Fruit fly (Drosophila melanogaster): Measurements from ENCODE around the gene BigH1.

The BigH1 gene

DNA sequence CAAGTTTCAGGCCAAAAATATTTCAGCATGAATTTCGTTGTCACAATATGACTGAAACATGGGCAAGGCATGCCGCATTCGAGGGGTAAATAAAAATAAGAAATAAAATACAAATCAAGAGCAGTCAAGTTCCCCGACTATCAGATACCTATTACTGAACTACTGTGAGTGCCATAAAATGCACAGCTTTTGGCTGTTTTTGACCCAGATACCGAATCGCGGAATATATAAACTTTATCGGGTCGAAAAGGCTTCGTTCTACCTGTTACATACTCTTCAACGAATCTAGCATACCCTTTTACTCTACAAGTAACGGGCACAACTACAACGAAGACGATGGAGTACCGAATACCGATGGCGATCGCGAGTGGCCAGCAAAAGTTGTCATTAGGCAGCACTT, 43.6 kb downstream of the BigH1 start (continued):
- no peak for TF ChIP-seq Six4 (GFP tag; optimal IDR thresholded peaks at IDR 0.05)
- TF ChIP-seq CG15601 (tag; optimal IDR thresholded peaks at IDR 0.05) = no peak
- peak; percentile 26 for TF ChIP-seq CG16863 (GFP tag; optimal IDR thresholded peaks at IDR 0.05)
- TF ChIP-seq CG32767 (GFP tag; IDR thresholded peaks at IDR 0.05) = peak; percentile 50; the same call in 1 of the 2 replicates
- no peak for TF ChIP-seq CG18011 (GFP tag; optimal IDR thresholded peaks at IDR 0.05)
- peak; percentile 74 for TF ChIP-seq dmrt99B (tag; optimal IDR thresholded peaks at IDR 0.05)
- no peak for TF ChIP-seq CG17802 (tag; optimal IDR thresholded peaks at IDR 0.05)
- 0 out of 2 replicates have a peak, but pooled peaks have one; percentile 16 for TF ChIP-seq sim (GFP tag; IDR thresholded peaks at IDR 0.05)
- no peak for TF ChIP-seq CG6683 (GFP tag; optimal IDR thresholded peaks at IDR 0.05)
- TF ChIP-seq lilli (GFP tag; optimal IDR thresholded peaks at IDR 0.05) = peak; percentile 70
- 0 out of 2 replicates have a peak, but pooled peaks have one; percentile 8 for TF ChIP-seq CG8765 (GFP tag; IDR thresholded peaks at IDR 0.05)
- TF ChIP-seq dysf (GFP tag; IDR thresholded peaks at IDR 0.05) = peak; percentile 81
- peak; percentile 22 for TF ChIP-seq maf-S (GFP tag; optimal IDR thresholded peaks at IDR 0.05)
- TF ChIP-seq Myb (GFP tag; optimal IDR thresholded peaks at IDR 0.05) = peak; percentile 57
- TF ChIP-seq lola (GFP tag; optimal IDR thresholded peaks at IDR 0.05) = no peak
- TF ChIP-seq CG11398 (GFP tag; optimal IDR thresholded peaks at IDR 0.05) = no peak
- no peak for TF ChIP-seq MESR4 (GFP tag; optimal IDR thresholded peaks at IDR 0.05)
- TF ChIP-seq CG7745 (tag; optimal IDR thresholded peaks at IDR 0.05) = no peak
- TF ChIP-seq CG7372 (GFP tag; IDR thresholded peaks at IDR 0.05) = peak; percentile 56
- no peak for TF ChIP-seq CG14965 (GFP tag; optimal IDR thresholded peaks at IDR 0.05; ENCODE audit: borderline replicate concordance)
- TF ChIP-seq Lhr (GFP tag; optimal IDR thresholded peaks at IDR 0.05) = no peak
- TF ChIP-seq Oaz (GFP tag; IDR thresholded peaks at IDR 0.05) = peak; percentile 53
- TF ChIP-seq CG2712 (tag; optimal IDR thresholded peaks at IDR 0.05) = peak; percentile 25
- TF ChIP-seq CG1792 (GFP tag; optimal IDR thresholded peaks at IDR 0.05) = peak; percentile 44
- TF ChIP-seq MBD-R2 (GFP tag; IDR thresholded peaks at IDR 0.05) = peak; percentile 47; the same call in 1 of the 2 replicates
- TF ChIP-seq bbx (GFP tag; IDR thresholded peaks at IDR 0.05; ENCODE audit: partially characterized antibody) = peak; percentile 40; the same call in 1 of the 2 replicates
- TF ChIP-seq CG9437 (GFP tag; optimal IDR thresholded peaks at IDR 0.05) = peak; percentile 14
- TF ChIP-seq lov (optimal IDR thresholded peaks at IDR 0.05) = no peak
- TF ChIP-seq lov (GFP tag; IDR thresholded peaks at IDR 0.05) = no peak
- peak; percentile 46 for TF ChIP-seq NK7.1 (GFP tag; optimal IDR thresholded peaks at IDR 0.05)
- no peak for TF ChIP-seq tll (GFP tag; optimal IDR thresholded peaks at IDR 0.05)
- TF ChIP-seq vfl (GFP tag; optimal IDR thresholded peaks at IDR 0.05) = no peak
- TF ChIP-seq CG2116 (GFP tag; optimal IDR thresholded peaks at IDR 0.05) = no peak
- peak in 1 of 2 experiments; percentile 50 for TF ChIP-seq eve (GFP tag; optimal IDR thresholded peaks at IDR 0.05)
- TF ChIP-seq zfh2 (GFP tag; optimal IDR thresholded peaks at IDR 0.05) = peak; percentile 69
- no peak for TF ChIP-seq sug (tag; optimal IDR thresholded peaks at IDR 0.05)
- TF ChIP-seq lmd (GFP tag; IDR thresholded peaks at IDR 0.05) = peak; percentile 77
- peak; percentile 40 for TF ChIP-seq schlank (tag; optimal IDR thresholded peaks at IDR 0.05)
- 0 out of 2 replicates have a peak, but pooled peaks have one; percentile 31 for TF ChIP-seq CG10321 (GFP tag; IDR thresholded peaks at IDR 0.05)
- TF ChIP-seq salm (tag; optimal IDR thresholded peaks at IDR 0.05) = no peak
- peak; percentile 63 for TF ChIP-seq so (GFP tag; IDR thresholded peaks at IDR 0.05)
- TF ChIP-seq Doc2 (GFP tag; IDR thresholded peaks at IDR 0.05) = no peak
- TF ChIP-seq tgo (GFP tag; IDR thresholded peaks at IDR 0.05) = peak; percentile 46; the same call in 2 of the 3 replicates
- peak; percentile 58 for TF ChIP-seq CG9609 (GFP tag; optimal IDR thresholded peaks at IDR 0.05)
- peak; percentile 50 to 54 for TF ChIP-seq Hr51 (GFP tag; optimal IDR thresholded peaks at IDR 0.05)
- TF ChIP-seq br (optimal IDR thresholded peaks at IDR 0.05) = no peak
- TF ChIP-seq CG31441 (GFP tag; IDR thresholded peaks at IDR 0.05) = peak; percentile 51; the same call in 1 of the 2 replicates
- TF ChIP-seq otp (GFP tag; IDR thresholded peaks at IDR 0.05) = peak; percentile 70; the same call in 2 of the 3 replicates
- TF ChIP-seq CG10543 (GFP tag; optimal IDR thresholded peaks at IDR 0.05) = no peak
- TF ChIP-seq CG1233 (GFP tag; optimal IDR thresholded peaks at IDR 0.05) = no peak
- no peak for TF ChIP-seq CG30020 (tag; optimal IDR thresholded peaks at IDR 0.05)

Data from whole organism, embryonic.